Fruit fly (Drosophila melanogaster): ENCODE data around the gene sina.

Gene sina

DNA sequence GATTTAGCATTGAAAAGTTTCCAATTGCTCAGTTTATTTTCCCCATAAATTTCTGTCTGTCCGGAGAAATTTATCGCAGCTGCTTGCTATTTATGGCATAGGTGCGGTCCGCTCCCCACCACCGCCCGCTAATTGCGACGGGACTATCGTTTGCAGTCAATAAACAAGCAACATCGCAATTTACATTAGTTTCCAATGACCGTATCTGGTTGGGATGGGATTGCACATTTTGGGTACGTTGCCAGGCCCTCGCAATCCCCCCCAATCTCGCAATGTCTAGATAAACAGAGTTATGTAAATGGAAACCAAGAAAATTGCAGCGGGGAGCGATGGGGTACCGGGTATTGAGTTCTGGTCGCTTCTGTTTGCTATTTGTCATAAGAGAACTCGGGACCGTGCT is 48.9 kb upstream of the sina start, which contains the start of gene nudC (continued):
- TF ChIP-seq sens (GFP tag) (peak; percentile 49), CG12071 (GFP tag; optimal IDR thresholded peaks at IDR 0.05) (no peak), CG17328 (GFP tag; IDR thresholded peaks at IDR 0.05) (0 out of 2 replicates have a peak, but pooled peaks have one; percentile 19), CG10959 (GFP tag; IDR thresholded peaks at IDR 0.05) (0 out of 2 replicates have a peak, but pooled peaks have one; percentile 13), CG8290 (GFP tag; optimal IDR thresholded peaks at IDR 0.05) (no peak), CG8290 (tag; optimal IDR thresholded peaks at IDR 0.05) (peak in 1 of 2 experiments; percentile 6), Hr39 (optimal IDR thresholded peaks at IDR 0.05) (no peak), so (GFP tag; IDR thresholded peaks at IDR 0.05) (0 out of 3 replicates have a peak, but pooled peaks have one; percentile 21), HLH3B (GFP tag; IDR thresholded peaks at IDR 0.05) (peak; percentile 20; the same call in 1 of the 2 replicates), Opbp (GFP tag; IDR thresholded peaks at IDR 0.05; ENCODE audit: partially characterized antibody) (0 out of 3 replicates have a peak, but pooled peaks have one; percentile 6), mirr (GFP tag; optimal IDR thresholded peaks at IDR 0.05) (peak; percentile 5)

DNA sequence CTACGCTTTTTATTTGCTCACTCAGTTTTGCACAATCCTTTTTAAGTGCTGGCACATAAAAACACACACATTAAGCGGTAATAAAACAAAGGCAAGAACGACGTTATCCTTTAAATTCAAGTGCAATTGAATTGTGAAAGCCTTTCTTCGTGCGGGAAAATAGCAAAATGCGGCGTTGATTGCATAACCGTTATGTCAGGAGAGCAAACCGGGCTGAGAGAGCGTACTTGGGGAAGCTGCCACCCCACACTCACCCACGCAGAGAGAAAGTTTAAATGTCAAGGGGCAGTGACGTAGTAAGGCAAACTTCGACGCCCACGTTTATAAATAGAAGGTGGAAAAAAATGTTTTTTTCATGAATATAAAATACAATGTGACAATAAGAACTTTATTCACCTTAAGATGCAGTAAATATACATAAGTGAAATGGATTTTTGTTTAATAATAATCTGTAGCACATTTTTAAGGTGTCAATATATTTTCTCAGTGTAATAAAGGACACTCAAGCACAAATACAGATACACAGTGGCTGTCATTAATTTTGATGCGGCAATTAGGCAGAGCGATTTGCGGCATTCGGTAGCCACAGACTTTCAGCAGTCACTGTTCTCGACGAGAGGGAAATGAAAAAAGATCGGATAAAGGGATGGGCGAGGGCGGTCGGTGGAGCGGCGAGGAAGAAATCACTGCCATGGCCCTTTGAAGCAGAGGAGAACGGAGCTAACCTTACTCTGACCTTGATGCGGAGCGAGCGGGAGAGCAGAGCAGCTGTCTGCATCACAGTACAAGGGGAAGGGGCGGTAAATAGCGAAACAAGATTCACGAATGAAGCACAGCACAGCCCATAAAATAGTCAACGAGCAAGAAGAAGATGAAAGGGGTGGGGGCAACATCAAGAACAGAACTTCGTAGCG is 47.5 kb upstream of the sina start:
- TF ChIP-seq CG10462 (GFP tag; optimal IDR thresholded peaks at IDR 0.05) = no peak
- TF ChIP-seq org-1 (GFP tag; optimal IDR thresholded peaks at IDR 0.05) = peak; percentile 4
- no peak for TF ChIP-seq croc (GFP tag; conservative IDR thresholded peaks at IDR 0.05)
- TF ChIP-seq tna (GFP tag; IDR thresholded peaks at IDR 0.05; ENCODE audit: partially characterized antibody) = no peak
- no peak for TF ChIP-seq cas (GFP tag; IDR thresholded peaks at IDR 0.05)
- no peak for TF ChIP-seq bowl (GFP tag; IDR thresholded peaks at IDR 0.05)
- TF ChIP-seq tin (GFP tag; optimal IDR thresholded peaks at IDR 0.05) = peak; percentile 28
- peak; percentile 36 for TF ChIP-seq Oli (tag; optimal IDR thresholded peaks at IDR 0.05)
- TF ChIP-seq CG15601 (tag; optimal IDR thresholded peaks at IDR 0.05) = peak; percentile 23
- TF ChIP-seq pho (GFP tag; optimal IDR thresholded peaks at IDR 0.05) = peak; percentile 23
- peak; percentile 39 for TF ChIP-seq gsb-n (tag; optimal IDR thresholded peaks at IDR 0.05)
- peak; percentile 55 for TF ChIP-seq CG18262 (tag; optimal IDR thresholded peaks at IDR 0.05)
- TF ChIP-seq CG6272 (GFP tag; IDR thresholded peaks at IDR 0.05) = no peak
- TF ChIP-seq esg (GFP tag; conservative IDR thresholded peaks at IDR 0.05) = peak; percentile 36; the same call in 1 of the 2 replicates
- peak; percentile 13; the same call in 1 of the 2 replicates for TF ChIP-seq NFAT (GFP tag; IDR thresholded peaks at IDR 0.05)
- TF ChIP-seq Adf1 (GFP tag; IDR thresholded peaks at IDR 0.05) = peak; percentile 23; the same call in 1 of the 2 replicates
- TF ChIP-seq D (optimal IDR thresholded peaks at IDR 0.05) = no peak
- TF ChIP-seq D (GFP tag; optimal IDR thresholded peaks at IDR 0.05) = peak; percentile 5
- peak; percentile 12 for TF ChIP-seq CG12659 (GFP tag; optimal IDR thresholded peaks at IDR 0.05)
- TF ChIP-seq Eip74EF (GFP tag; optimal IDR thresholded peaks at IDR 0.05) = no peak
- TF ChIP-seq CG8924 (tag; optimal IDR thresholded peaks at IDR 0.05) = peak; percentile 46
- TF ChIP-seq CG10321 (GFP tag; IDR thresholded peaks at IDR 0.05) = no peak
- no peak for TF ChIP-seq CG2199 (GFP tag; IDR thresholded peaks at IDR 0.05)
- no peak for TF ChIP-seq Taf1 (GFP tag; IDR thresholded peaks at IDR 0.05)
- no peak for TF ChIP-seq dan (GFP tag; IDR thresholded peaks at IDR 0.05)
- no peak for TF ChIP-seq CG13123 (GFP tag; optimal IDR thresholded peaks at IDR 0.05)
- no peak for TF ChIP-seq CG5953 (GFP tag; IDR thresholded peaks at IDR 0.05)
- no peak for TF ChIP-seq CG1647 (GFP tag; optimal IDR thresholded peaks at IDR 0.05)
- no peak for TF ChIP-seq CG10431 (GFP tag; optimal IDR thresholded peaks at IDR 0.05)
- no peak for TF ChIP-seq Dp (GFP tag; optimal IDR thresholded peaks at IDR 0.05)
- TF ChIP-seq nerfin-1 (tag; optimal IDR thresholded peaks at IDR 0.05) = no peak
- TF ChIP-seq CG1233 (GFP tag; optimal IDR thresholded peaks at IDR 0.05) = no peak
- no peak for TF ChIP-seq tup (GFP tag; optimal IDR thresholded peaks at IDR 0.05)
- TF ChIP-seq CG6683 (GFP tag; optimal IDR thresholded peaks at IDR 0.05) = peak; percentile 50
- no peak for TF ChIP-seq CG10565 (GFP tag; optimal IDR thresholded peaks at IDR 0.05)
- TF ChIP-seq Lpt (GFP tag; optimal IDR thresholded peaks at IDR 0.05) = no peak
- no peak for TF ChIP-seq Tbp (GFP tag; optimal IDR thresholded peaks at IDR 0.05)
- TF ChIP-seq ac (GFP tag; optimal IDR thresholded peaks at IDR 0.05) = no peak
